Fruit fly (Drosophila melanogaster) S2 (cell line): ENCODE measurements around the gene CG9917.

Experiments
- CG8478 ChIP-seq: fragments of >200 bp; optimal IDR thresholded peaks from 2 replicates; lab custom pipeline; 2018
- CTCF ChIP-seq, 2 experiments: fragments of >200 bp; optimal IDR thresholded peaks; 2 replicates each; lab custom pipeline; 2018

dm6 chrX:16325472-16325871 lies 2.4 kb upstream of the CG9917 start, which contains the start of gene CalpC:
- TF ChIP-seq CG8478 (lab: Kevin White, UChicago) (no peak), CTCF (optimal IDR thresholded peaks at IDR 0.05; lab: Kevin White, UChicago) (no peak)
